Fruit fly (Drosophila melanogaster) S2 (cell line): ENCODE measurements around the gene CG33722.

Source experiments
- CG8478 ChIP-seq: fragments of >200 bp; optimal IDR thresholded peaks from 2 replicates; lab custom pipeline; 2018
- CTCF ChIP-seq, 2 experiments: fragments of >200 bp; optimal IDR thresholded peaks; 2 replicates each; lab custom pipeline; 2018

Gene CG33722

DNA sequence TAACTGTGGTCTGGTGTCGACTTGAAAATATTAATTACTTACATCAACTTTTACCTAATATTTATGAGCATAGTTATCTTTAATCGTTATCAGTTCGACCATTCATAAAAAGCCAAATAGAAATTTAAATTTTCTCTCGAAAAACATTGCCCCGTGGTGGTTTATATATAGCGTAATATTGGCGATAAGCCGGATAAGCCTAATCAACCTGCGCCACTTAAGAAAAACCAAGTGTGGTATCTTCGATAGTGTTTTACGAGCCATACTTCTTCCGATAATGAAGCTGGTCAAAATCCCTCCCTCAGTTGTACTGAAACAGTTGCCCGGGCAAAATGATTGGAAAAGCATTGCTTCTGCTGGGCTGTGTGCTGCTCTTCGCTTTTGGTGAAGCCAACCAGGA, 48.2 kb downstream of the CG33722 start, which contains the start of gene CG31463:
Gene CG31463, plus strand, starts transcription at position 302 of the 400 bp plus-strand sequence.
- TF ChIP-seq CG8478 (lab: Kevin White, UChicago) (no peak), CTCF (optimal IDR thresholded peaks at IDR 0.05; lab: Kevin White, UChicago) (no peak)
